Worm (Caenorhabditis elegans): ENCODE measurements around the gene exos-9.

The exos-9 gene

DNA sequence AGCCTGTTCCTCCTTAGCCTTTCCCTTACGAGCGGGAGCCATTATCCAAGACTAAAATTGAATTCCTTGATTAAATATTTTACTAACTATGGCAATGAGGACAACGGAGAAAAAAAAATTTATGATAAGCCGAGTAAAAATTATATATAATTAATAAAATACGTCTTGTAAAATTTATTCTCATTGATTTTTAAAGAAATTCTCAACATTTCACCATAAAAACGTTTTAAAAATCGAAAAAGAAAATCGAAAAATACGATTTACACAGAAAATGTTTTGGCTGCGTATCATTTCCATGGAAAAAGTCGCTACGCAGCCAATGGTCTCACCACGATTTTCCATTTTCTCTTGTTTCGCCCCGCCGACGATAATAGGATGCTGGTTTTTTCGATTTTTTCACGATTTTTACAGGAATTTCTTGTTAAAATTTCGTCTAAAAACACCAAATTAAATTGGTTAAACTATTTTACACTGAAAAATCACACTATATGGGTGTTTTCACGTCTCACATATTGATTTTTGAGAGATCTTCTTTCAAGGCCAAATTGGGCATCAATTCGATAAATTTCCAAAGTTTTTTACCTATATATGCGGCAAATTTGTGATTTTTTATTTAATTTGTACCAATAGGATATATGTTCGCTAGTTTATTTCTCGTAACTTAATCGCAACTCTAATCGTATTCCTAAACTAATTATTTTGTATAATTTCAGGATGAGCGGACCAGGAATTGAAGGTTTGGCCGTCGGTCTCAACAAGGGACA is 18.2 kb downstream of the exos-9 start, which contains the start of the genes rps-14 and rpl-36 (continued):
- TF ChIP-seq ztf-7 (tag; optimal IDR thresholded peaks at IDR 0.05), result peak; percentile 75
- no peak for TF ChIP-seq nhr-237 (tag; optimal IDR thresholded peaks at IDR 0.05)
- TF ChIP-seq mxl-3 (GFP tag; optimal IDR thresholded peaks at IDR 0.05), result no peak
- TF ChIP-seq fos-1 (tag; optimal IDR thresholded peaks at IDR 0.05), result no peak
- peak; percentile 75 for TF ChIP-seq nhr-102 (tag; optimal IDR thresholded peaks at IDR 0.05)
- TF ChIP-seq lin-29 (GFP tag; IDR thresholded peaks at IDR 0.05), result peak; percentile 12; the same call in 1 of the 2 replicates
- TF ChIP-seq nhr-41 (GFP tag; IDR thresholded peaks at IDR 0.05), result no peak
- TF ChIP-seq F44E2.7 (GFP tag; IDR thresholded peaks at IDR 0.05), result no peak
- TF ChIP-seq lin-15B (tag; optimal IDR thresholded peaks at IDR 0.05), result peak; percentile 34
- no peak for TF ChIP-seq ztf-11 (tag; optimal IDR thresholded peaks at IDR 0.05)
- TF ChIP-seq lin-38 (GFP tag; IDR thresholded peaks at IDR 0.05), result peak; percentile 86
- peak; percentile 86 for TF ChIP-seq nhr-6 (tag; optimal IDR thresholded peaks at IDR 0.05)
- TF ChIP-seq nhr-28 (tag; optimal IDR thresholded peaks at IDR 0.05), result peak; percentile 64
- TF ChIP-seq pqm-1 (tag; optimal IDR thresholded peaks at IDR 0.05), result no peak
- TF ChIP-seq zag-1 (tag; optimal IDR thresholded peaks at IDR 0.05), result no peak
- 0 out of 2 replicates have a peak, but pooled peaks have one; percentile 42 for TF ChIP-seq tra-1 (GFP tag; IDR thresholded peaks at IDR 0.05)
- peak; percentile 71 for TF ChIP-seq dmd-6 (GFP tag; IDR thresholded peaks at IDR 0.05)
- TF ChIP-seq rbr-2 (tag; optimal IDR thresholded peaks at IDR 0.05), result peak; percentile 81
- no peak for TF ChIP-seq aly-2 (tag; optimal IDR thresholded peaks at IDR 0.05)
- no peak for TF ChIP-seq daf-8 (GFP tag; IDR thresholded peaks at IDR 0.05)
- TF ChIP-seq snpc-4 (tag; optimal IDR thresholded peaks at IDR 0.05), result peak; percentile 17
- TF ChIP-seq spr-3 (GFP tag; optimal IDR thresholded peaks at IDR 0.05), result peak; percentile 16
- peak; percentile 84 for TF ChIP-seq zfp-3 (GFP tag; conservative IDR thresholded peaks at IDR 0.05)
- no peak for TF ChIP-seq daf-12 (tag; optimal IDR thresholded peaks at IDR 0.05)
- TF ChIP-seq nhr-48 (tag; optimal IDR thresholded peaks at IDR 0.05), result peak; percentile 35
- TF ChIP-seq lim-7 (GFP tag; IDR thresholded peaks at IDR 0.05), result no peak
- TF ChIP-seq hlh-11 (tag; optimal IDR thresholded peaks at IDR 0.05), result peak; percentile 80
- no peak for TF ChIP-seq egl-27 (tag; optimal IDR thresholded peaks at IDR 0.05)
- TF ChIP-seq madf-9 (GFP tag; conservative IDR thresholded peaks at IDR 0.05), result no peak
- TF ChIP-seq dmd-8 (GFP tag; IDR thresholded peaks at IDR 0.05), result no peak
- TF ChIP-seq ama-1 (optimal IDR thresholded peaks at IDR 0.05), result peak; percentile 71
- no peak for TF ChIP-seq lin-1 (GFP tag; IDR thresholded peaks at IDR 0.05)
- TF ChIP-seq ces-1 (GFP tag; optimal IDR thresholded peaks at IDR 0.05), result peak; percentile 12
- TF ChIP-seq hmg-1.1 (GFP tag; IDR thresholded peaks at IDR 0.05), result peak; percentile 62; the same call in 1 of the 2 replicates
- no peak for TF ChIP-seq php-3 (GFP tag; IDR thresholded peaks at IDR 0.05)
- TF ChIP-seq egl-43 (GFP tag; IDR thresholded peaks at IDR 0.05), result no peak
- TF ChIP-seq pha-4 (GFP tag; IDR thresholded peaks at IDR 0.05), result peak; percentile 35; the same call in 1 of the 2 replicates
- TF ChIP-seq pha-4 (tag; optimal IDR thresholded peaks at IDR 0.05), result peak; percentile 92

DNA sequence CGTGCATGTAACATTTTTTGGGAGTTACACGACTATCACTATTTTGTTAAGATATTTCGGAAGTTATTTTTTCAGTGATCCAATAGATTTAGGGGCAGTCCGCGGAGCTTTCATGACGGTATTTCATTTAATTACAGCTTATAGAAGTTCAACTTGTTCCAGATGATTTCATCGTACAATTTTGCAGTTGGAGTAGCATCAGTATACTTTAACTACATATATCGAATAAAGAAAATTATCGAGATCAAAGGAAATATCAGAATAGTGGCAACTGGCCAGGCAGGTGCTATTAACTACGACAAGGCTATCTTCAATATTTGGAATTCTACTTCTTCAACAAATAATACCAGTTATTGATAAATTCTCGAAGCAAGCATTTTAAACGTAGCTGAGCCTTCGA is 19.4 kb downstream of the exos-9 start:
- TF ChIP-seq tag-97 (GFP tag; IDR thresholded peaks at IDR 0.05) (no peak), nhr-77 (tag; optimal IDR thresholded peaks at IDR 0.05) (no peak), F26F4.8 (GFP tag; conservative IDR thresholded peaks at IDR 0.05) (no peak), unc-39 (tag; optimal IDR thresholded peaks at IDR 0.05) (no peak), madf-5 (GFP tag; IDR thresholded peaks at IDR 0.05) (no peak), skn-1 (tag; optimal IDR thresholded peaks at IDR 0.05) (no peak), pqm-1 (tag; optimal IDR thresholded peaks at IDR 0.05) (no peak), ceh-82 (tag; optimal IDR thresholded peaks at IDR 0.05) (no peak), nhr-10 (tag; optimal IDR thresholded peaks at IDR 0.05) (no peak), mdt-29 (GFP tag; IDR thresholded peaks at IDR 0.05) (no peak), daf-8 (GFP tag; IDR thresholded peaks at IDR 0.05) (no peak), gei-8 (GFP tag; optimal IDR thresholded peaks at IDR 0.05) (no peak), vab-7 (GFP tag; IDR thresholded peaks at IDR 0.05) (no peak), pha-4 (GFP tag; IDR thresholded peaks at IDR 0.05) (peak; percentile 16; the same call in 1 of the 2 replicates), pha-4 (tag; optimal IDR thresholded peaks at IDR 0.05) (no peak), fos-1 (tag; optimal IDR thresholded peaks at IDR 0.05) (no peak), dpl-1 (GFP tag; optimal IDR thresholded peaks at IDR 0.05) (no peak), hmg-1.1 (GFP tag; IDR thresholded peaks at IDR 0.05) (no peak), nhr-42 (GFP tag; IDR thresholded peaks at IDR 0.05) (no peak), F49E8.2 (tag; optimal IDR thresholded peaks at IDR 0.05; ENCODE audit: borderline replicate concordance) (peak; percentile 65), duxl-1 (tag; optimal IDR thresholded peaks at IDR 0.05; ENCODE audit: poor library complexity) (no peak)

Data from whole organism, L4 larva.